Worm (Caenorhabditis elegans): ENCODE results near the gene dnj-11.

ce11 chrIV:6588080-6588613 is 2.5 kb downstream of the dnj-11 start:
- TF ChIP-seq ceh-13 (GFP tag; optimal IDR thresholded peaks at IDR 0.05) = no peak
- TF ChIP-seq ama-1 (optimal IDR thresholded peaks at IDR 0.05) = no peak
- no peak for TF ChIP-seq tbx-11 (GFP tag; IDR thresholded peaks at IDR 0.05)
- no peak for TF ChIP-seq pes-1 (GFP tag; IDR thresholded peaks at IDR 0.05)
- TF ChIP-seq flt-1 (GFP tag; IDR thresholded peaks at IDR 0.05) = no peak
- TF ChIP-seq ceh-36 (tag; optimal IDR thresholded peaks at IDR 0.05) = no peak
- no peak for TF ChIP-seq F13C5.2 (tag; optimal IDR thresholded peaks at IDR 0.05)
- TF ChIP-seq hnd-1 (tag; optimal IDR thresholded peaks at IDR 0.05) = no peak
- TF ChIP-seq ets-7 (tag; optimal IDR thresholded peaks at IDR 0.05) = no peak
- no peak for TF ChIP-seq hmg-4 (GFP tag; optimal IDR thresholded peaks at IDR 0.05)
- TF ChIP-seq B0310.2 (tag; optimal IDR thresholded peaks at IDR 0.05) = no peak
- no peak for TF ChIP-seq tbx-37 (GFP tag; conservative IDR thresholded peaks at IDR 0.05)
- TF ChIP-seq hmbx-1 (tag; optimal IDR thresholded peaks at IDR 0.05) = no peak
- no peak for TF ChIP-seq sea-1 (GFP tag; conservative IDR thresholded peaks at IDR 0.05)
